Fruit fly (Drosophila melanogaster) whole organism, adult: Measurements from ENCODE around the gene Fcp3C.

Experiments
- CG11617 ChIP-seq: fragments of 200-800 bp; sonication (Bioruptor generic); optimal IDR thresholded peaks from 2 replicates; lab custom pipeline; 2017; ENCODE audit warnings: mild to moderate bottlenecking, missing biosample characterization, missing genetic modification reagents, missing genetic modification characterization
- CG5204 ChIP-seq: fragments of 200-800 bp; sonication (Bioruptor generic); optimal IDR thresholded peaks from 2 replicates; lab custom pipeline; 2016; ENCODE audit warnings: missing biosample characterization, missing genetic modification characterization
- CG7101 ChIP-seq: fragments of 200-800 bp; sonication (Bioruptor generic); optimal IDR thresholded peaks from 2 replicates; lab custom pipeline; 2018; ENCODE audit warnings: missing biosample characterization, mild to moderate bottlenecking, missing genetic modification characterization, moderate library complexity
- Clk ChIP-seq: fragments of 200-800 bp; sonication (Bioruptor generic); optimal IDR thresholded peaks from 2 replicates; lab custom pipeline; 2017; ENCODE audit warnings: missing biosample characterization, missing genetic modification characterization
- Crg-1 ChIP-seq: fragments of 200-800 bp; sonication (Bioruptor generic); optimal IDR thresholded peaks from 2 replicates; lab custom pipeline; 2016; ENCODE audit warnings: missing biosample characterization, missing genetic modification characterization
- Hr96 ChIP-seq: fragments of 200-800 bp; sonication (Bioruptor generic); optimal IDR thresholded peaks from 2 replicates; lab custom pipeline; 2016; ENCODE audit warnings: missing biosample characterization, missing genetic modification characterization
- kay ChIP-seq: fragments of 200-800 bp; sonication (Bioruptor generic); peaks from one replicate; lab custom pipeline; 2016; ENCODE audit warnings: missing biosample characterization, missing genetic modification characterization, borderline replicate concordance
- pad ChIP-seq: fragments of 200-800 bp; sonication (Bioruptor generic); optimal IDR thresholded peaks from 3 replicates; lab custom pipeline; 2017; ENCODE audit warnings: missing biosample characterization, missing genetic modification characterization, mild to moderate bottlenecking, moderate library complexity, missing genetic modification reagents
- tj ChIP-seq: fragments of 200-800 bp; sonication (Bioruptor generic); optimal IDR thresholded peaks from 3 replicates; lab custom pipeline; 2017; ENCODE audit warnings: missing biosample characterization, mild to moderate bottlenecking, missing genetic modification characterization, moderate library complexity
- toe ChIP-seq: fragments of 200-800 bp; sonication (Bioruptor generic); optimal IDR thresholded peaks from 2 replicates; lab custom pipeline; 2016; ENCODE audit warnings: missing biosample characterization, missing genetic modification characterization

- TF ChIP-seq kay (GFP tag; lab: Kevin White, UChicago) (no peak), CG11617 (GFP tag; lab: Kevin White, UChicago) (no peak), Crg-1 (no peak), CG7101 (tag; lab: Kevin White, UChicago) (no peak), Clk (no peak), Hr96 (no peak), toe (GFP tag; lab: Kevin White, UChicago) (no peak), pad (GFP tag; lab: Kevin White, UChicago) (no peak), tj (GFP tag; lab: Kevin White, UChicago) (no peak), CG5204 (GFP tag; lab: Kevin White, UChicago) (no peak)
Measured at dm6 chrX:3193774-3194173, 19.5 kb upstream of the Fcp3C start.
